Fruit fly (Drosophila melanogaster): ENCODE results near the gene betaggt-I.
A peak's percentile ranks its signal among the peaks of the same experiment; 100 is the strongest.

betaggt-I gene

DNA sequence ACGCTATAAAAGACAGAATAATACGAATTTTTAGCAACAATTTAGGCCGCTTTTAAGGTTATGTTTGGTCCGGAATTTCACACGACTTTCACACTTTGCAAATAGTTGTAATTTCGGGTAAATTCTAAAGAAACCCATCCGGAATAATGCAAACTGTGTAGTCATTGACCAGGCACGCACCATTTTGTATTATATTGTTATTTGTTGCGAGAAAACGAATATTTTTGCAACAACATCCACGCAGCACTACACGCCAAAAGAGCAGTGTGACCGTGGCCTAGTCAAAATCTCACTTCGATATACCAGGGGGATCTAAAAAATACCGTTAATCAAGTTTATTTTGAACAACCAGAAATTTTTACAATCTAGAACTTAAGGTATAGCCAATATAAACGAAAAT is 22.1 kb downstream of the betaggt-I start, which contains the start of gene eIF3i (continued):
- TF ChIP-seq BEAF-32 (GFP tag; optimal IDR thresholded peaks at IDR 0.05) (peak; percentile 17), CG2120 (GFP tag; optimal IDR thresholded peaks at IDR 0.05) (no peak), CG4360 (GFP tag; IDR thresholded peaks at IDR 0.05) (0 out of 2 replicates have a peak, but pooled peaks have one; percentile 33), Med (GFP tag) (peak; percentile 65), CG4820 (GFP tag; optimal IDR thresholded peaks at IDR 0.05) (no peak), dm (GFP tag; optimal IDR thresholded peaks at IDR 0.05) (peak; percentile 61)

- TF ChIP-seq Deaf1 (tag; optimal IDR thresholded peaks at IDR 0.05) (no peak), Xbp1 (GFP tag; optimal IDR thresholded peaks at IDR 0.05) (no peak), CG11504 (tag; optimal IDR thresholded peaks at IDR 0.05) (no peak), Max (GFP tag; optimal IDR thresholded peaks at IDR 0.05) (peak; percentile 33), CG17385 (GFP tag; optimal IDR thresholded peaks at IDR 0.05) (peak; percentile 89), Dfd (GFP tag; optimal IDR thresholded peaks at IDR 0.05) (no peak), Hmr (GFP tag; optimal IDR thresholded peaks at IDR 0.05) (no peak), CG15514 (GFP tag; optimal IDR thresholded peaks at IDR 0.05) (no peak), slbo (GFP tag; IDR thresholded peaks at IDR 0.05) (no peak), trem (tag; optimal IDR thresholded peaks at IDR 0.05) (peak; percentile 7), CG30431 (GFP tag; optimal IDR thresholded peaks at IDR 0.05) (no peak), stwl (tag; optimal IDR thresholded peaks at IDR 0.05) (peak; percentile 19), CG10462 (GFP tag; optimal IDR thresholded peaks at IDR 0.05) (no peak), mam (GFP tag; optimal IDR thresholded peaks at IDR 0.05) (no peak), seq (GFP tag; IDR thresholded peaks at IDR 0.05) (no peak), bigmax (GFP tag; optimal IDR thresholded peaks at IDR 0.05) (peak; percentile 68), en (GFP tag; optimal IDR thresholded peaks at IDR 0.05) (no peak), MESR4 (GFP tag; optimal IDR thresholded peaks at IDR 0.05) (peak; percentile 44), CG13624 (GFP tag; optimal IDR thresholded peaks at IDR 0.05) (no peak), CG10321 (GFP tag; IDR thresholded peaks at IDR 0.05) (no peak), twi (tag; optimal IDR thresholded peaks at IDR 0.05) (no peak), CG7987 (GFP tag; optimal IDR thresholded peaks at IDR 0.05) (no peak), CG34422 (GFP tag; IDR thresholded peaks at IDR 0.05) (peak; percentile 18; the same call in 1 of the 3 replicates), E2f2 (GFP tag; IDR thresholded peaks at IDR 0.05) (peak; percentile 34; the same call in 1 of the 2 replicates), gfzf (GFP tag; optimal IDR thresholded peaks at IDR 0.05) (peak; percentile 49), pzg (GFP tag; optimal IDR thresholded peaks at IDR 0.05) (peak; percentile 46), CG9797 (GFP tag; optimal IDR thresholded peaks at IDR 0.05) (peak; percentile 55), YL-1 (GFP tag; optimal IDR thresholded peaks at IDR 0.05) (peak; percentile 58), CG7745 (tag; optimal IDR thresholded peaks at IDR 0.05) (no peak), CG4360 (GFP tag; IDR thresholded peaks at IDR 0.05) (no peak), BEAF-32 (GFP tag; optimal IDR thresholded peaks at IDR 0.05) (peak; percentile 31), CG9932 (GFP tag; IDR thresholded peaks at IDR 0.05) (no peak), BtbVII (GFP tag; optimal IDR thresholded peaks at IDR 0.05) (no peak), ssp (GFP tag; IDR thresholded peaks at IDR 0.05) (no peak), dm (GFP tag; optimal IDR thresholded peaks at IDR 0.05) (peak; percentile 36), Atf-2 (GFP tag; optimal IDR thresholded peaks at IDR 0.05) (no peak), CG14667 (GFP tag; IDR thresholded peaks at IDR 0.05) (no peak), Sin3A (optimal IDR thresholded peaks at IDR 0.05) (no peak), CG17359 (tag; optimal IDR thresholded peaks at IDR 0.05) (no peak), CG8281 (tag; optimal IDR thresholded peaks at IDR 0.05) (no peak), Myb (GFP tag; optimal IDR thresholded peaks at IDR 0.05) (no peak), btn (GFP tag; optimal IDR thresholded peaks at IDR 0.05) (no peak), H2.0 (GFP tag; IDR thresholded peaks at IDR 0.05) (no peak), MBD-R2 (GFP tag; IDR thresholded peaks at IDR 0.05) (0 out of 2 replicates have a peak, but pooled peaks have one; percentile 33), CG14965 (GFP tag; optimal IDR thresholded peaks at IDR 0.05; ENCODE audit: borderline replicate concordance) (no peak), Dp (GFP tag; optimal IDR thresholded peaks at IDR 0.05) (peak; percentile 19)
Measured at dm6 chr2L:4968767-4969166, 23.4 kb downstream of the betaggt-I start, which contains the start of the genes Scox and Polr1C. Scox (minus strand) TSS chr2L:4968935. Polr1C (plus strand) TSS chr2L:4969004.

All from whole organism, embryonic.